Worm (Caenorhabditis elegans): ENCODE measurements around the gene R53.8.
A peak's percentile ranks its signal among the peaks of the same experiment; 100 is the strongest.

R53.8 gene

ce11 chrII:9984866-9985336, 8.4 kb downstream of the R53.8 start (continued):
- no peak for TF ChIP-seq snpc-1.2 (GFP tag; IDR thresholded peaks at IDR 0.05)
- peak; percentile 9 for TF ChIP-seq dpl-1 (GFP tag; optimal IDR thresholded peaks at IDR 0.05)
- peak in 1 of 2 experiments; percentile 9 for TF ChIP-seq lsy-2 (tag; optimal IDR thresholded peaks at IDR 0.05)
- TF ChIP-seq lin-15B (tag; optimal IDR thresholded peaks at IDR 0.05) = no peak
- no peak for TF ChIP-seq madf-5 (GFP tag; IDR thresholded peaks at IDR 0.05)
- no peak for TF ChIP-seq lin-29 (GFP tag; IDR thresholded peaks at IDR 0.05)
- peak; percentile 51; the same call in 1 of the 2 replicates for TF ChIP-seq hmg-1.1 (GFP tag; IDR thresholded peaks at IDR 0.05)
- TF ChIP-seq nhr-41 (GFP tag; IDR thresholded peaks at IDR 0.05) = no peak
- TF ChIP-seq ama-1 (optimal IDR thresholded peaks at IDR 0.05) = no peak
- TF ChIP-seq skn-1 (tag; optimal IDR thresholded peaks at IDR 0.05) = no peak
- peak; percentile 14 for TF ChIP-seq nhr-28 (tag; optimal IDR thresholded peaks at IDR 0.05)
- no peak for TF ChIP-seq Y5F2A.4 (GFP tag; optimal IDR thresholded peaks at IDR 0.05)
- no peak for TF ChIP-seq php-3 (GFP tag; IDR thresholded peaks at IDR 0.05)
- no peak for TF ChIP-seq nhr-76 (tag; optimal IDR thresholded peaks at IDR 0.05)
- TF ChIP-seq lin-39 (tag; optimal IDR thresholded peaks at IDR 0.05) = peak; percentile 22
- no peak for TF ChIP-seq Y75B8A.6 (GFP tag; IDR thresholded peaks at IDR 0.05)
- no peak for TF ChIP-seq duxl-1 (tag; optimal IDR thresholded peaks at IDR 0.05; ENCODE audit: poor library complexity)
- no peak for TF ChIP-seq ztf-7 (tag; optimal IDR thresholded peaks at IDR 0.05)
- TF ChIP-seq hlh-11 (tag; optimal IDR thresholded peaks at IDR 0.05) = peak; percentile 42
- no peak for TF ChIP-seq nhr-237 (tag; optimal IDR thresholded peaks at IDR 0.05)
- no peak for TF ChIP-seq ceh-44 (GFP tag; IDR thresholded peaks at IDR 0.05)
- TF ChIP-seq pqm-1 (tag; optimal IDR thresholded peaks at IDR 0.05) = no peak
- peak; percentile 18 for TF ChIP-seq mxl-3 (GFP tag; optimal IDR thresholded peaks at IDR 0.05)
- TF ChIP-seq R02D3.7 (tag; optimal IDR thresholded peaks at IDR 0.05) = no peak
- TF ChIP-seq unc-62 (GFP tag; optimal IDR thresholded peaks at IDR 0.05 in 1 of 2) = peak in 1 of 2 experiments; percentile 98
- no peak for TF ChIP-seq unc-62 (tag; optimal IDR thresholded peaks at IDR 0.05)
- no peak for TF ChIP-seq F44E2.7 (GFP tag; IDR thresholded peaks at IDR 0.05)
- no peak for TF ChIP-seq tag-97 (GFP tag; IDR thresholded peaks at IDR 0.05)

- TF ChIP-seq unc-62 (GFP tag; optimal IDR thresholded peaks at IDR 0.05 in 1 of 2) = peak in 1 of 2 experiments; percentile 99
- TF ChIP-seq unc-62 (tag; optimal IDR thresholded peaks at IDR 0.05) = no peak
- TF ChIP-seq ctbp-1 (GFP tag; IDR thresholded peaks at IDR 0.05) = no peak
Measured at ce11 chrII:9986635-9987575, 10.4 kb downstream of the R53.8 start.

- TF ChIP-seq mes-2 (tag; optimal IDR thresholded peaks at IDR 0.05; ENCODE audit: poor library complexity, severe bottlenecking) (no peak), Y105C5A.15 (GFP tag; IDR thresholded peaks at IDR 0.05) (no peak), jun-1 (tag; optimal IDR thresholded peaks at IDR 0.05) (no peak), tag-97 (GFP tag; IDR thresholded peaks at IDR 0.05) (no peak), aha-1 (tag) (no peak), lir-3 (tag; optimal IDR thresholded peaks at IDR 0.05) (no peak), hlh-11 (tag; optimal IDR thresholded peaks at IDR 0.05) (no peak), nhr-41 (GFP tag; IDR thresholded peaks at IDR 0.05) (no peak), spr-1 (tag; optimal IDR thresholded peaks at IDR 0.05) (no peak), Y75B8A.6 (GFP tag; IDR thresholded peaks at IDR 0.05) (no peak), F44E2.7 (GFP tag; IDR thresholded peaks at IDR 0.05) (no peak), egl-43 (GFP tag; IDR thresholded peaks at IDR 0.05) (no peak), ceh-20 (GFP tag; IDR thresholded peaks at IDR 0.05) (no peak)
Measured at ce11 chrII:9988620-9989019, 12.1 kb downstream of the R53.8 start.

Data from whole organism, L4 larva.